Worm (Caenorhabditis elegans) whole organism, L1 larva: ENCODE data around the gene B0281.4.
A peak's percentile ranks its signal among the peaks of the same experiment; 100 is the strongest.

Experiments used
- C16A3.4 ChIP-seq: fragments of 150-350 bp; optimal IDR thresholded peaks from 2 replicates; lab custom pipeline; 2014; ENCODE audit warnings: missing biosample characterization, missing genetic modification characterization
- aha-1 ChIP-seq: fragments of 150-350 bp; optimal IDR thresholded peaks from 2 replicates; lab custom pipeline; 2014; ENCODE audit warnings: missing biosample characterization, missing genetic modification characterization
- blmp-1 ChIP-seq: fragments of 150-350 bp; optimal IDR thresholded peaks from 2 replicates; lab custom pipeline; 2014; ENCODE audit warnings: missing biosample characterization, missing genetic modification characterization
- ceh-63 ChIP-seq: fragments of 200-800 bp; sonication (Bioruptor generic); optimal IDR thresholded peaks from 2 replicates; lab custom pipeline; 2018; ENCODE audit warnings: mild to moderate bottlenecking, missing genetic modification characterization, missing compliant biosample characterization
- ceh-8 ChIP-seq: fragments of 200-800 bp; sonication (Bioruptor generic); optimal IDR thresholded peaks from 2 replicates; lab custom pipeline; 2018; ENCODE audit warnings: mild to moderate bottlenecking, missing genetic modification characterization, moderate library complexity, missing compliant biosample characterization
- ceh-82 ChIP-seq, 3 experiments: fragments of 150-350 bp in 1 of 3; sonication (generic microtip) in 2 of 3; optimal IDR thresholded peaks; 2 replicates each; lab custom pipeline; 2014 to 2017; ENCODE audit warnings: missing biosample characterization in 3 of 3, missing genetic modification characterization in 3 of 3
- ceh-88 ChIP-seq: fragments of 200-800 bp; sonication (Bioruptor generic); IDR thresholded peaks from 2 replicates; pipeline ENCODE4 v1.3.6; 2022; ENCODE audit warnings: missing genetic modification characterization, missing compliant biosample characterization
- ceh-90 ChIP-seq: sonication (generic microtip); optimal IDR thresholded peaks from 2 replicates; lab custom pipeline; 2016; ENCODE audit warnings: missing genetic modification characterization, missing compliant biosample characterization
- dpl-1 ChIP-seq, 3 experiments: fragments of 150-350 bp in 2 of 3; sonication (generic microtip) in 1 of 3; optimal IDR thresholded peaks; 2 replicates each; lab custom pipeline; 2014 to 2017; ENCODE audit warnings: missing biosample characterization in 3 of 3, missing genetic modification characterization in 3 of 3, missing genetic modification reagents in 3 of 3
- dsc-1 ChIP-seq: sonication (generic microtip); optimal IDR thresholded peaks from 2 replicates; lab custom pipeline; 2016; ENCODE audit warnings: mild to moderate bottlenecking, missing genetic modification characterization, missing compliant biosample characterization
- efl-1 ChIP-seq, 4 experiments: fragments of 150-350 bp; optimal IDR thresholded peaks in 3 of 4; peaks in 1 of 4; 1 replicate in 1 of 4; 2 replicates in 3 of 4; lab custom pipeline; 2014; ENCODE audit warnings: missing biosample characterization in 2 of 4, missing genetic modification characterization in 2 of 4, missing genetic modification reagents in 2 of 4
- elt-2 ChIP-seq: sonication (generic microtip); optimal IDR thresholded peaks from 2 replicates; lab custom pipeline; 2016; ENCODE audit warnings: missing genetic modification characterization, mild to moderate bottlenecking, inconsistent platforms, missing compliant biosample characterization, missing genetic modification reagents
- elt-3 ChIP-seq, 6 experiments: fragments of 150-350 bp in 1 of 6; sonication (generic microtip); optimal IDR thresholded peaks; 2 replicates each; lab custom pipeline; 2017 to 2018; ENCODE audit warnings: missing biosample characterization in 6 of 6, missing genetic modification characterization in 6 of 6, inconsistent platforms in 1 of 6
- fkh-8 ChIP-seq: sonication (generic microtip); optimal IDR thresholded peaks from 2 replicates; lab custom pipeline; 2016; ENCODE audit warnings: mild to moderate bottlenecking, missing genetic modification characterization, missing compliant biosample characterization
- fos-1 ChIP-seq: fragments of 150-350 bp; optimal IDR thresholded peaks from 2 replicates; lab custom pipeline; 2014; ENCODE audit warnings: missing biosample characterization, missing genetic modification characterization
- grh-1 ChIP-seq: fragments of 200-800 bp; sonication (Bioruptor generic); IDR thresholded peaks from 2 replicates; pipeline ENCODE4 v1.3.6; 2022; ENCODE audit warnings: missing genetic modification reagents, missing genetic modification characterization, missing compliant biosample characterization
- hlh-4 ChIP-seq: sonication (generic microtip); optimal IDR thresholded peaks from 2 replicates; lab custom pipeline; 2016; ENCODE audit warnings: mild to moderate bottlenecking, missing genetic modification characterization, missing compliant biosample characterization
- hpl-2 ChIP-seq: fragments of 150-350 bp; optimal IDR thresholded peaks from 2 replicates; lab custom pipeline; 2014; ENCODE audit warnings: missing biosample characterization, missing genetic modification reagents, missing genetic modification characterization
- irx-1 ChIP-seq: sonication (generic microtip); optimal IDR thresholded peaks from 2 replicates; lab custom pipeline; 2016; ENCODE audit warnings: missing genetic modification characterization, missing compliant biosample characterization
- jun-1 ChIP-seq: fragments of 150-350 bp; optimal IDR thresholded peaks from 2 replicates; lab custom pipeline; 2014; ENCODE audit warnings: missing biosample characterization, missing genetic modification reagents, missing genetic modification characterization
- lin-14 ChIP-seq: fragments of 200-800 bp; sonication (Bioruptor generic); optimal IDR thresholded peaks from 2 replicates; lab custom pipeline; 2018; ENCODE audit warnings: mild to moderate bottlenecking, missing genetic modification characterization, moderate library complexity, missing compliant biosample characterization
- lin-35 ChIP-seq, 2 experiments: fragments of 150-350 bp; optimal IDR thresholded peaks; 2 replicates each; lab custom pipeline; 2014; ENCODE audit warnings: missing biosample characterization in 2 of 2, missing genetic modification characterization in 2 of 2, missing genetic modification reagents in 2 of 2
- lin-39 ChIP-seq: fragments of 150-350 bp; optimal IDR thresholded peaks from 2 replicates; lab custom pipeline; 2014; ENCODE audit warnings: missing biosample characterization, missing genetic modification reagents, missing genetic modification characterization
- lsy-2 ChIP-seq, 2 experiments: fragments of 150-350 bp; optimal IDR thresholded peaks; 2 replicates each; lab custom pipeline; 2014; ENCODE audit warnings: missing biosample characterization in 2 of 2, missing genetic modification characterization in 2 of 2
- mab-9 ChIP-seq: fragments of 200-800 bp; sonication (Bioruptor generic); IDR thresholded peaks from 2 replicates; pipeline ENCODE4 v1.3.6; 2022; ENCODE audit warnings: missing genetic modification reagents, missing genetic modification characterization, missing compliant biosample characterization
- mdl-1 ChIP-seq, 2 experiments: fragments of 150-350 bp; optimal IDR thresholded peaks; 2 replicates each; lab custom pipeline; 2014 to 2017; ENCODE audit warnings: missing biosample characterization in 2 of 2, missing genetic modification characterization in 2 of 2, inconsistent platforms in 1 of 2
- mef-2 ChIP-seq: fragments of 150-350 bp; optimal IDR thresholded peaks from 2 replicates; lab custom pipeline; 2014; ENCODE audit warnings: missing biosample characterization, missing genetic modification characterization
- nhr-12 ChIP-seq: sonication (generic microtip); optimal IDR thresholded peaks from 2 replicates; lab custom pipeline; 2017; ENCODE audit warnings: missing biosample characterization, missing genetic modification characterization
- nhr-19 ChIP-seq: fragments of 200-800 bp; sonication (Bioruptor generic); conservative IDR thresholded peaks from 2 replicates; pipeline ENCODE4 v1.3.6; 2022; ENCODE audit warnings: missing genetic modification characterization, missing compliant biosample characterization
- nhr-20 ChIP-seq: sonication (generic microtip); optimal IDR thresholded peaks from 2 replicates; lab custom pipeline; 2016; ENCODE audit warnings: mild to moderate bottlenecking, missing genetic modification characterization, missing compliant biosample characterization
- nhr-71 ChIP-seq: sonication (generic microtip); optimal IDR thresholded peaks from 2 replicates; lab custom pipeline; 2016; ENCODE audit warnings: mild to moderate bottlenecking, missing genetic modification characterization, moderate library complexity, missing compliant biosample characterization
- nhr-76 ChIP-seq: sonication (generic microtip); optimal IDR thresholded peaks from 2 replicates; lab custom pipeline; 2017; ENCODE audit warnings: missing biosample characterization, missing genetic modification characterization
- nhr-84 ChIP-seq: sonication (generic microtip); optimal IDR thresholded peaks from 2 replicates; lab custom pipeline; 2017; ENCODE audit warnings: missing biosample characterization, missing genetic modification characterization
- nhr-85 ChIP-seq: sonication (generic microtip); peaks from one replicate; lab custom pipeline; 2016; ENCODE audit warnings: missing genetic modification characterization, inconsistent platforms, missing compliant biosample characterization
- pag-3 ChIP-seq: sonication (generic microtip); optimal IDR thresholded peaks from 2 replicates; lab custom pipeline; 2017; ENCODE audit warnings: missing genetic modification characterization, mild to moderate bottlenecking, missing compliant biosample characterization, antibody characterized with exemption, borderline replicate concordance; ENCODE audit not compliant: insufficient read depth
- pqm-1 ChIP-seq: sonication (generic microtip); optimal IDR thresholded peaks from 3 replicates; lab custom pipeline; 2017; ENCODE audit warnings: missing biosample characterization, missing genetic modification characterization
- sox-4 ChIP-seq: sonication (generic microtip); optimal IDR thresholded peaks from 2 replicates; lab custom pipeline; 2016; ENCODE audit warnings: missing genetic modification characterization, missing compliant biosample characterization
- sptf-1 ChIP-seq: fragments of 150-350 bp; optimal IDR thresholded peaks from 2 replicates; lab custom pipeline; 2014; ENCODE audit warnings: missing biosample characterization, missing genetic modification characterization
- swsn-7 ChIP-seq: sonication (generic microtip); optimal IDR thresholded peaks from 2 replicates; lab custom pipeline; 2016; ENCODE audit warnings: missing genetic modification characterization, missing compliant biosample characterization
- tlp-1 ChIP-seq: fragments of 150-350 bp; optimal IDR thresholded peaks from 2 replicates; lab custom pipeline; 2014; ENCODE audit warnings: missing biosample characterization, missing genetic modification characterization
- unc-130 ChIP-seq: fragments of 150-350 bp; optimal IDR thresholded peaks from 2 replicates; lab custom pipeline; 2017; ENCODE audit warnings: missing biosample characterization, missing genetic modification characterization, inconsistent platforms
- unc-30 ChIP-seq: sonication (generic microtip); optimal IDR thresholded peaks from 2 replicates; lab custom pipeline; 2017; ENCODE audit warnings: missing biosample characterization, missing genetic modification characterization
- unc-62 ChIP-seq: fragments of 150-350 bp; optimal IDR thresholded peaks from 2 replicates; lab custom pipeline; 2014; ENCODE audit warnings: missing biosample characterization, missing genetic modification reagents, missing genetic modification characterization
- unc-98 ChIP-seq: fragments of 200-800 bp; sonication (Bioruptor generic); IDR thresholded peaks from 2 replicates; pipeline ENCODE4 v1.3.6; 2022; ENCODE audit warnings: missing genetic modification characterization, missing compliant biosample characterization
- vab-15 ChIP-seq: sonication (generic microtip); optimal IDR thresholded peaks from 2 replicates; lab custom pipeline; 2017; ENCODE audit warnings: missing genotype, mild to moderate bottlenecking, missing genetic modification characterization, missing compliant biosample characterization
- zag-1 ChIP-seq: fragments of 150-350 bp; optimal IDR thresholded peaks from 2 replicates; lab custom pipeline; 2014; ENCODE audit warnings: missing biosample characterization, missing genetic modification characterization
- zip-4 ChIP-seq: fragments of 200-800 bp; sonication (Bioruptor generic); optimal IDR thresholded peaks from 2 replicates; lab custom pipeline; 2018; ENCODE audit warnings: mild to moderate bottlenecking, missing genetic modification characterization, moderate library complexity, missing compliant biosample characterization
- ztf-4 ChIP-seq: fragments of 150-350 bp; optimal IDR thresholded peaks from 2 replicates; lab custom pipeline; 2014; ENCODE audit warnings: missing biosample characterization, missing genetic modification characterization

B0281.4 gene

DNA sequence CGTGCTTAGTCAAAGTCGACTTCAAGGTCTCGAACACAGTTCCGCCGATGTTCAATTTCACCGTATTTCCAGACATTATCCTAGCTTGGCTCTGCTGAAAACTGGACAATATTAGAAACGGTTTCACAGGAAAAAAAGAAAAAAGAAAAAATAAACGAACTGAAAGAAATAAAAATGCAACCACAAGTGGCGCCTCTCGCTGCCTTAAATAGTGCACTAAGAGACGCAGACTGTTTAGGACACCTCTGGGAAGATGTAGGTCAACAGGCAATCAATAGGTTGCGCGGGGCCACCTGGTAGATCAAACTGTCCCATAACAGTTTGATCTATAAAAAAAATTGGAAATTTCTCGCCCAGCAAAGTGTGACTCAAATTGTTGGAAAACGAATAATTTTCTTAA lies at the start of gene B0281.4:
TSS of gene B0281.4 (minus strand) at position 101 of the 400 bp plus-strand sequence.
- TF ChIP-seq unc-30 (no peak), nhr-19 (GFP tag; lab: Robert Waterston, UW) (no peak), dsc-1 (tag; lab: Kevin White, UChicago) (no peak), lin-39 (tag; lab: Kevin White, UChicago) (no peak), mdl-1 (tag; optimal IDR thresholded peaks at IDR 0.05; lab: Kevin White, UChicago) (no peak), ceh-82 (tag; optimal IDR thresholded peaks at IDR 0.05; lab: Kevin White, UChicago) (no peak), nhr-84 (tag; lab: Kevin White, UChicago) (no peak), elt-3 (tag; optimal IDR thresholded peaks at IDR 0.05; lab: Kevin White, UChicago) (no peak), mab-9 (no peak), sox-4 (tag; lab: Kevin White, UChicago) (no peak), elt-2 (tag; lab: Kevin White, UChicago) (no peak), aha-1 (tag; lab: Kevin White, UChicago) (no peak), sptf-1 (no peak), zip-4 (GFP tag; lab: Kevin White, UChicago) (no peak), efl-1 (optimal IDR thresholded peaks at IDR 0.05; lab: Kevin White, UChicago) (no peak), efl-1 (GFP tag; optimal IDR thresholded peaks at IDR 0.05 in 1 of 2; lab: Kevin White, UChicago) (no peak), ceh-63 (GFP tag; lab: Kevin White, UChicago) (no peak), pag-3 (tag; lab: Kevin White, UChicago) (no peak), blmp-1 (tag; lab: Kevin White, UChicago) (no peak), fos-1 (tag; lab: Kevin White, UChicago) (no peak), nhr-71 (tag; lab: Kevin White, UChicago) (no peak)

DNA sequence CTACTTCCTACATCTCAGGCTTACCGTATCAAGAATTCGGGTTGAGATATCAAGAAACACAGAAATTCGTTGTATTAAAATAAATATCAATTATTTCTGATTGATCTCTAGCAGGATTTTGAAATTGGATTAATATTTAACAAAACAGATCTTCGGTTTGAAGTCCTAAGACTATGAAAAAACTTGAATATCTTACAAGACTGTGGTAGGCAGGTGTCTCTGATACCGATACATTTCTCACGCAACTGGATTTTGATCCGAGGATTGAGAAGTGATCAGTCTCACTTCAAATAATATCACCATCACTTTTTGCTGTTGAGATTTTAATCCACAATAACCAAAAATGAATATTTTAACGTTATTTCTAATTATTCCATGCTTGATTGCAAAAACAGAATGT lies 48.0 kb upstream of the B0281.4 start, which contains the start of gene F43C11.4:
TSS of gene F43C11.4 (plus strand) at position 301 of the 400 bp plus-strand sequence.
- TF ChIP-seq nhr-20 (tag; lab: Kevin White, UChicago) (no peak), jun-1 (tag; lab: Kevin White, UChicago) (no peak), lin-39 (tag; lab: Kevin White, UChicago) (no peak), hpl-2 (GFP tag; lab: Kevin White, UChicago) (no peak), grh-1 (GFP tag; lab: Robert Waterston, UW) (no peak), nhr-12 (no peak), mef-2 (tag; lab: Kevin White, UChicago) (no peak), unc-130 (tag; lab: Kevin White, UChicago) (no peak), mab-9 (no peak), zag-1 (no peak), nhr-76 (tag; lab: Kevin White, UChicago) (no peak), nhr-71 (tag; lab: Kevin White, UChicago) (no peak), lsy-2 (tag; optimal IDR thresholded peaks at IDR 0.05; lab: Kevin White, UChicago) (no peak), unc-62 (GFP tag; lab: Kevin White, UChicago) (no peak), ceh-88 (GFP tag; lab: Robert Waterston, UW) (no peak), C16A3.4 (tag; lab: Kevin White, UChicago) (no peak), hlh-4 (tag; lab: Kevin White, UChicago) (no peak), ceh-90 (tag; lab: Kevin White, UChicago) (no peak), lin-35 (GFP tag; optimal IDR thresholded peaks at IDR 0.05; lab: Kevin White, UChicago) (no peak)

DNA sequence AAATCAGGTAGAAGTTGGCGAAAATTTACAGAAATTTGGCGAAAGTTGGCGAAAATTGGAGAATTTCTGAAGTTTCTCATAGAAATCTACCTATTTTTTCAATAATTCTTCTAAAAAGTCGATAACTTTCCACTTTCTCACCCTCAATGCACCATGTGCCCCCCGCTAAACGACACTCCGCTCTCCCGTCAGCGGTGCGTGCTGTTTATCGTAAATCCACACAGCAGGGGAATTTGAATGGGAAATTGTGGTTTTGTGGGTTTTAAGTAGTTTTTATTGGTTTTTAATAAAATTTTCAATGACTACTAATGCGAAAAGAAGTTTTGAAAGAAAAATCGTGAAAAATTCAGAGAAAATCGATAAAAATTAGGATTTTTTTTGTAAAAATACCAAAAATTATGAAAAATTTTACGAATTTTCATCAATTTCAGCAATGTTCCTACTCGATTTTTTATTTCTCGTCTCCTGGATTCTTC lies 43.4 kb upstream of the B0281.4 start, which contains the start of gene F43C11.6:
TSS of gene F43C11.6 (plus strand) at position 426 of the 476 bp plus-strand sequence.
- TF ChIP-seq ztf-4 (tag; lab: Kevin White, UChicago) (no peak), swsn-7 (peak; percentile 7), pqm-1 (tag; lab: Kevin White, UChicago) (no peak), vab-15 (tag; lab: Kevin White, UChicago) (no peak), fkh-8 (tag; lab: Kevin White, UChicago) (no peak), irx-1 (tag; lab: Kevin White, UChicago) (no peak), zip-4 (GFP tag; lab: Kevin White, UChicago) (no peak), lin-14 (GFP tag; lab: Kevin White, UChicago) (no peak), dpl-1 (GFP tag; optimal IDR thresholded peaks at IDR 0.05; lab: Kevin White, UChicago) (peak; percentile 35 to 76 (median 37)), unc-98 (no peak), elt-3 (tag; optimal IDR thresholded peaks at IDR 0.05; lab: Kevin White, UChicago) (no peak), efl-1 (optimal IDR thresholded peaks at IDR 0.05; lab: Kevin White, UChicago) (peak; percentile 55 to 63), efl-1 (GFP tag; optimal IDR thresholded peaks at IDR 0.05 in 1 of 2; lab: Kevin White, UChicago) (peak; percentile 58 to 95), nhr-85 (no peak), lin-35 (GFP tag; optimal IDR thresholded peaks at IDR 0.05; lab: Kevin White, UChicago) (peak; percentile 49 to 77), tlp-1 (tag; lab: Kevin White, UChicago) (no peak), ceh-82 (tag; optimal IDR thresholded peaks at IDR 0.05; lab: Kevin White, UChicago) (peak in 2 of 3 experiments; percentile 8 to 54), zag-1 (no peak), fos-1 (tag; lab: Kevin White, UChicago) (no peak), ceh-8 (GFP tag; lab: Kevin White, UChicago) (no peak), unc-130 (tag; lab: Kevin White, UChicago) (no peak)
